Fruit fly (Drosophila melanogaster) whole organism, embryonic: ENCODE data around the gene CG8560.

Experiments used
- Adf1 ChIP-seq: fragments of 200-800 bp; sonication (Bioruptor generic); IDR thresholded peaks from 2 replicates; pipeline ENCODE4 v1.3.6; 2022; ENCODE audit warnings: missing biosample characterization, missing genetic modification characterization
- Bdp1 ChIP-seq: fragments of 200-800 bp; sonication (Bioruptor generic); optimal IDR thresholded peaks from 3 replicates; lab custom pipeline; 2016; ENCODE audit warnings: missing biosample characterization, missing genetic modification characterization
- BtbVII ChIP-seq: fragments of 200-800 bp; sonication (Bioruptor generic); optimal IDR thresholded peaks from 3 replicates; lab custom pipeline; 2017; ENCODE audit warnings: missing biosample characterization, mild to moderate bottlenecking, missing genetic modification characterization
- Bteb2 ChIP-seq: fragments of 200-800 bp; sonication (Bioruptor generic); optimal IDR thresholded peaks from 2 replicates; lab custom pipeline; 2016; ENCODE audit warnings: missing biosample characterization, missing genetic modification characterization
- CG10209 ChIP-seq: fragments of 200-800 bp; sonication (Bioruptor generic); optimal IDR thresholded peaks from 3 replicates; lab custom pipeline; 2017; ENCODE audit warnings: missing biosample characterization, mild to moderate bottlenecking, missing genetic modification characterization, missing genetic modification reagents
- CG11085 ChIP-seq: fragments of 200-800 bp; sonication (Bioruptor generic); IDR thresholded peaks from 2 replicates; pipeline ENCODE4 v1.3.6; 2022; ENCODE audit warnings: missing biosample characterization, missing genetic modification characterization
- CG14710 ChIP-seq: fragments of 200-800 bp; sonication (Bioruptor generic); optimal IDR thresholded peaks from 3 replicates; lab custom pipeline; 2019; ENCODE audit warnings: missing biosample characterization, mild to moderate bottlenecking, missing genetic modification characterization, moderate library complexity
- CG17186 ChIP-seq: fragments of 200-800 bp; sonication (Bioruptor generic); optimal IDR thresholded peaks from 3 replicates; lab custom pipeline; 2017; ENCODE audit warnings: missing biosample characterization, missing genetic modification reagents, missing genetic modification characterization
- CG17385 ChIP-seq: fragments of 200-800 bp; sonication (Bioruptor generic); optimal IDR thresholded peaks from 3 replicates; lab custom pipeline; 2018; ENCODE audit warnings: missing biosample characterization, mild to moderate bottlenecking, missing genetic modification characterization
- CG2875 ChIP-seq: fragments of 200-800 bp; sonication (Bioruptor generic); optimal IDR thresholded peaks from 2 replicates; lab custom pipeline; 2017; ENCODE audit warnings: missing biosample characterization, mild to moderate bottlenecking, missing genetic modification characterization, missing genetic modification reagents
- CG2889 ChIP-seq: fragments of 200-800 bp; sonication (Bioruptor generic); IDR thresholded peaks from 3 replicates; pipeline ENCODE4 v1.3.6; 2022; ENCODE audit warnings: missing biosample characterization, missing genetic modification characterization
- CG4328 ChIP-seq: fragments of 200-800 bp; sonication (Bioruptor generic); optimal IDR thresholded peaks from 3 replicates; lab custom pipeline; 2017; ENCODE audit warnings: missing biosample characterization, missing genetic modification reagents, missing genetic modification characterization
- CG4360 ChIP-seq: fragments of 200-800 bp; sonication (Bioruptor generic); IDR thresholded peaks from 2 replicates; pipeline ENCODE4 v1.3.6; 2022; ENCODE audit warnings: missing biosample characterization, missing genetic modification characterization
- CG6683 ChIP-seq: fragments of 200-800 bp; sonication (Bioruptor generic); optimal IDR thresholded peaks from 2 replicates; lab custom pipeline; 2017; ENCODE audit warnings: missing biosample characterization, mild to moderate bottlenecking, missing genetic modification characterization, missing genetic modification reagents
- CG6689 ChIP-seq: fragments of 200-800 bp; sonication (Bioruptor generic); IDR thresholded peaks from 2 replicates; pipeline ENCODE4 v1.3.6; 2022; ENCODE audit warnings: missing biosample characterization, missing genetic modification characterization
- CG7357 ChIP-seq: fragments of 200-800 bp; sonication (Bioruptor generic); IDR thresholded peaks from 3 replicates; pipeline ENCODE4 v1.3.6; 2022; ENCODE audit warnings: missing biosample characterization, missing genetic modification characterization
- CG7963 ChIP-seq: fragments of 200-800 bp; sonication (Bioruptor generic); IDR thresholded peaks from 3 replicates; pipeline ENCODE4 v1.3.6; 2022; ENCODE audit warnings: missing biosample characterization, missing genetic modification characterization; ENCODE audit not compliant: partially characterized antibody
- CG8290 ChIP-seq, 3 experiments: fragments of 200-800 bp; sonication (Bioruptor generic); optimal IDR thresholded peaks; 2 replicates each; lab custom pipeline; 2016 to 2019; ENCODE audit warnings: missing biosample characterization in 3 of 3, missing genetic modification characterization in 3 of 3, mild to moderate bottlenecking in 2 of 3, moderate library complexity in 1 of 3
- CG8359 ChIP-seq: fragments of 200-800 bp; sonication (Bioruptor generic); optimal IDR thresholded peaks from 2 replicates; lab custom pipeline; 2017; ENCODE audit warnings: missing biosample characterization, mild to moderate bottlenecking, missing genetic modification characterization, borderline replicate concordance
- Dip2 ChIP-seq: fragments of 200-800 bp; sonication (Bioruptor generic); IDR thresholded peaks from 2 replicates; pipeline ENCODE4 v1.3.6; 2022; ENCODE audit warnings: missing biosample characterization, missing genetic modification characterization
- Eip74EF ChIP-seq, 2 experiments: fragments of 200-800 bp in 1 of 2; fragments of >200 bp in 1 of 2; sonication (Bioruptor generic) in 1 of 2; optimal IDR thresholded peaks; 2 replicates each; lab custom pipeline; 2017 to 2019; ENCODE audit warnings: missing biosample characterization in 2 of 2, missing genetic modification characterization in 2 of 2, mild to moderate bottlenecking in 1 of 2, moderate library complexity in 1 of 2
- Ets65A ChIP-seq: fragments of 200-800 bp; sonication (Bioruptor generic); peaks from one replicate; lab custom pipeline; 2016; ENCODE audit warnings: missing biosample characterization, missing genetic modification characterization
- HLHmδ ChIP-seq: fragments of 200-800 bp; sonication (Bioruptor generic); optimal IDR thresholded peaks from 2 replicates; lab custom pipeline; 2018; ENCODE audit warnings: missing biosample characterization, mild to moderate bottlenecking, missing genetic modification characterization, moderate library complexity
- Poxn ChIP-seq: fragments of 200-800 bp; sonication (Bioruptor generic); IDR thresholded peaks from 2 replicates; pipeline ENCODE4 v1.3.6; 2022; ENCODE audit warnings: missing biosample characterization, missing genetic modification characterization
- Six4 ChIP-seq: fragments of 200-800 bp; sonication (Bioruptor generic); optimal IDR thresholded peaks from 2 replicates; lab custom pipeline; 2016; ENCODE audit warnings: missing biosample characterization, missing genetic modification characterization
- Spps ChIP-seq: fragments of 200-800 bp; sonication (Bioruptor generic); optimal IDR thresholded peaks from 2 replicates; lab custom pipeline; 2018; ENCODE audit warnings: missing biosample characterization, mild to moderate bottlenecking, missing genetic modification characterization
- Sry-δ ChIP-seq: fragments of 200-800 bp; sonication (Bioruptor generic); optimal IDR thresholded peaks from 2 replicates; lab custom pipeline; 2016; ENCODE audit warnings: missing biosample characterization, missing genetic modification characterization
- Stat92E ChIP-seq, 3 experiments: fragments of >200 bp in 2 of 3; fragments of 200-800 bp in 1 of 3; sonication (Bioruptor generic) in 1 of 3; optimal IDR thresholded peaks; 2 replicates each; lab custom pipeline; 2017 to 2019; ENCODE audit warnings: missing biosample characterization in 3 of 3, missing genetic modification characterization in 3 of 3, mild to moderate bottlenecking in 1 of 3, moderate library complexity in 1 of 3
- Xrp1 ChIP-seq: fragments of 200-800 bp; sonication (Bioruptor generic); IDR thresholded peaks from 2 replicates; pipeline ENCODE4 v1.3.6; 2022; ENCODE audit warnings: missing biosample characterization, missing genetic modification characterization
- ato ChIP-seq: fragments of 200-800 bp; sonication (Bioruptor generic); IDR thresholded peaks from 2 replicates; pipeline ENCODE4 v1.3.6; 2022; ENCODE audit warnings: missing biosample characterization, missing genetic modification characterization; ENCODE audit not compliant: partially characterized antibody
- bsh ChIP-seq, 2 experiments: fragments of 200-800 bp; sonication (Bioruptor generic); optimal IDR thresholded peaks; 2 replicates each; lab custom pipeline; 2017 to 2018; ENCODE audit warnings: mild to moderate bottlenecking in 2 of 2, missing biosample characterization in 2 of 2, missing genetic modification characterization in 2 of 2, moderate library complexity in 1 of 2
- chinmo ChIP-seq: fragments of 200-800 bp; sonication (Bioruptor generic); IDR thresholded peaks from 4 replicates; pipeline ENCODE4 v1.3.6; 2022; ENCODE audit warnings: missing biosample characterization, missing genetic modification characterization; ENCODE audit not compliant: partially characterized antibody
- exex ChIP-seq: fragments of 200-800 bp; sonication (Bioruptor generic); optimal IDR thresholded peaks from 4 replicates; lab custom pipeline; 2018; ENCODE audit warnings: missing biosample characterization, mild to moderate bottlenecking, missing genetic modification characterization, moderate library complexity
- gfzf ChIP-seq: fragments of 200-800 bp; sonication (Bioruptor generic); optimal IDR thresholded peaks from 2 replicates; lab custom pipeline; 2016; ENCODE audit warnings: missing biosample characterization, mild to moderate bottlenecking, missing genetic modification characterization, moderate library complexity
- hb ChIP-seq: fragments of 200-800 bp; sonication (Bioruptor generic); IDR thresholded peaks from 3 replicates; pipeline ENCODE4 v1.3.6; 2022; ENCODE audit warnings: missing biosample characterization, missing genetic modification characterization; ENCODE audit not compliant: partially characterized antibody
- lov ChIP-seq, 2 experiments: fragments of 200-800 bp in 1 of 2; fragments of >200 bp in 1 of 2; sonication (Bioruptor generic) in 1 of 2; IDR thresholded peaks in 1 of 2; optimal IDR thresholded peaks in 1 of 2; 2 replicates in 1 of 2; 3 replicates in 1 of 2; pipeline versions ENCODE4 v1.3.6 to Lab custom; 2017 to 2022; ENCODE audit warnings: missing biosample characterization in 1 of 2, missing genetic modification characterization in 1 of 2
- mld ChIP-seq: fragments of 200-800 bp; sonication (Bioruptor generic); IDR thresholded peaks from 3 replicates; pipeline ENCODE4 v1.3.6; 2022; ENCODE audit warnings: missing biosample characterization, missing genetic modification characterization; ENCODE audit not compliant: partially characterized antibody
- otp ChIP-seq: fragments of 200-800 bp; sonication (Bioruptor generic); IDR thresholded peaks from 3 replicates; pipeline ENCODE4, ENCODE4 v1.3.6; 2022; ENCODE audit warnings: missing biosample characterization, missing genetic modification characterization
- prd ChIP-seq, 3 experiments: fragments of >200 bp in 2 of 3; fragments of 200-800 bp in 1 of 3; sonication (Bioruptor generic) in 1 of 3; optimal IDR thresholded peaks in 2 of 3; IDR thresholded peaks in 1 of 3; 2 replicates in 2 of 3; 3 replicates in 1 of 3; pipeline versions ENCODE4 v1.3.6 to Lab custom; 2017 to 2022; ENCODE audit warnings: missing biosample characterization in 1 of 3, missing genetic modification characterization in 1 of 3
- salm ChIP-seq: fragments of 200-800 bp; sonication (Bioruptor generic); optimal IDR thresholded peaks from 2 replicates; lab custom pipeline; 2018; ENCODE audit warnings: missing biosample characterization, mild to moderate bottlenecking, missing genetic modification characterization
- sens-2 ChIP-seq: fragments of 200-800 bp; sonication (Bioruptor generic); IDR thresholded peaks from 2 replicates; pipeline ENCODE4 v1.3.6; 2022; ENCODE audit warnings: missing biosample characterization, missing genetic modification characterization
- sim ChIP-seq: fragments of 200-800 bp; sonication (Bioruptor generic); IDR thresholded peaks from 2 replicates; pipeline ENCODE4 v1.3.6; 2022; ENCODE audit warnings: missing biosample characterization, missing genetic modification characterization

CG8560 gene

DNA sequence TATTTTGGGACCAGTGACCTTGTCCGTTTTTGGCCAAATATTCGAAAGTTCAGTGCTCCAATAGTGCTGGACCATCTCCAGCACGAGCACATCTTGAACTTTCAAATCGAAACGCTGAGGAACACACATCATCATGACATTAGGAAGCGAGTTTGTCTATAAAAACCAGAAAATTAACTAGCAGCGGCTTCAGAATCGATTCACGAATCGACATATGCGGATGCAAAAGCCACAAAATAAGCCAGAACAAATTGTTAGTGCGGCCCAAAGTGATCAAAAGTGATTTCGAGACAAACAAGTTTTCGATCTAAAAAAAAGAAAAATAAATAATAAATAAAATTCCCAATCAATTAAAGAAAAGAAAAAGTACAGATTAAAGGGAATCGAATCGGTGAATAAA is 13.5 kb downstream of the CG8560 start, which contains the start of gene CG8563:
TSS of gene CG8563 (plus strand) at position 301 of the 400 bp plus-strand sequence.
- TF ChIP-seq Sry-δ (GFP tag; lab: Kevin White, UChicago), result no peak
- TF ChIP-seq CG6683, result no peak
- no peak for TF ChIP-seq CG8290 (GFP tag; optimal IDR thresholded peaks at IDR 0.05; lab: Kevin White, UChicago)
- no peak for TF ChIP-seq CG8290 (tag; optimal IDR thresholded peaks at IDR 0.05; lab: Kevin White, UChicago)
- no peak for TF ChIP-seq Spps (tag; lab: Kevin White, UChicago)
- no peak for TF ChIP-seq Adf1 (GFP tag; lab: Robert Waterston, UW)
- no peak for TF ChIP-seq Six4 (GFP tag; lab: Kevin White, UChicago)
- no peak for TF ChIP-seq CG10209 (GFP tag; lab: Kevin White, UChicago)
- no peak for TF ChIP-seq sim (GFP tag; lab: Robert Waterston, UW)
- no peak for TF ChIP-seq HLHmδ (GFP tag; lab: Kevin White, UChicago)
- no peak for TF ChIP-seq CG7357 (GFP tag; lab: Robert Waterston, UW)
- no peak for TF ChIP-seq salm (tag; lab: Kevin White, UChicago)
- TF ChIP-seq CG17186 (GFP tag; lab: Kevin White, UChicago), result no peak
- no peak for TF ChIP-seq CG8359 (GFP tag; lab: Kevin White, UChicago)
- no peak for TF ChIP-seq prd (optimal IDR thresholded peaks at IDR 0.05; lab: Kevin White, UChicago)
- no peak for TF ChIP-seq prd (GFP tag; IDR thresholded peaks at IDR 0.05; lab: Robert Waterston, UW)
- TF ChIP-seq CG4360, result no peak
- TF ChIP-seq, all 482 proteins: peak for 0

- TF ChIP-seq chinmo (GFP tag; lab: Robert Waterston, UW) (0 out of 4 replicates have a peak, but pooled peaks have one; percentile 51), CG2889 (GFP tag; lab: Robert Waterston, UW) (no peak), Eip74EF (GFP tag; optimal IDR thresholded peaks at IDR 0.05; lab: Kevin White, UChicago) (peak in 1 of 2 experiments; percentile 68), sens-2 (GFP tag; lab: Robert Waterston, UW) (no peak), CG17385 (GFP tag; lab: Kevin White, UChicago) (no peak), CG2875 (GFP tag; lab: Kevin White, UChicago) (no peak), Bteb2 (GFP tag; lab: Kevin White, UChicago) (no peak)
Measured at dm6 chr3L:7390004-7390403, 14.0 kb downstream of the CG8560 start.

- TF ChIP-seq Ets65A (GFP tag; lab: Kevin White, UChicago) (peak; percentile 13), lov (optimal IDR thresholded peaks at IDR 0.05; lab: Kevin White, UChicago) (no peak), lov (GFP tag; IDR thresholded peaks at IDR 0.05; lab: Robert Waterston, UW) (0 out of 3 replicates have a peak, but pooled peaks have one; percentile 37), bsh (GFP tag; optimal IDR thresholded peaks at IDR 0.05; lab: Kevin White, UChicago) (no peak)
Measured at dm6 chr3L:7387814-7388213, 16.2 kb downstream of the CG8560 start, which contains the start of gene CG8564. TSS of gene CG8564 (minus strand) at chr3L:7387914.

DNA sequence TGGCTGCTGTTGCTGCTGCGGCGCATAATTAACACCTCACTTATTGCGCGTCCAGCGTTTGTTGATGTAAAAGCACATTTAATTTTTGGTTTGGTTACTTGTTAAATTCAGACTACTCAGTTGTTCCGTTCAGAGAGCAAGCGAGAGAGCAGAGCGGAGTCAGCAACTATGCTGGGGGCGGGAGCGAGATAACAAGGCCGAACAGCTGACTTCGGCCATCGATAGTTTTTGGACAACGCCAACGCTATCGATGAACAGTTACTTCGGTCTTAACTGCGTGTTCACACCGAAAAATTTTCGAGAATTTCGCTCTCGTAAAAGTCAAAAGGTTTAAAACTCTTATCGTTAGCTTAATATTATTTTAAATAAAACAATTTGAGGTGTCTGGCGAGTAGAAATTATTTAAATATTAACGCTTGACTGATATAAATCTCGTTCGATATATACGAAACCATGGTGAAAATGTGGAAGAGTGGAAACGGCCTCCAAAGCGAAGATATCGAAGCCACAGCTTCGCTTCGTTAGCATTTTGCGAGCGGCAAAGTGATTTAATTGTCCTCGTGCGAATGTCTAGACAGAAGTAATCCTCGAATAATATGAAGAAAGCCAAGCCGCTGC is 22.5 kb downstream of the CG8560 start, which contains the start of the genes SMSr and smid:
TSS of gene SMSr (minus strand) at position 116 of the 618 bp plus-strand sequence.
TSS of gene smid (plus strand) at position 256 of the 618 bp plus-strand sequence.
- TF ChIP-seq ato (GFP tag; lab: Robert Waterston, UW) (peak; percentile 65), Stat92E (GFP tag; optimal IDR thresholded peaks at IDR 0.05; lab: Kevin White, UChicago) (peak in 1 of 3 experiments; percentile 70), otp (no peak), BtbVII (peak; percentile 36), Dip2 (GFP tag; lab: Robert Waterston, UW) (no peak), exex (tag; lab: Kevin White, UChicago) (no peak), CG7963 (GFP tag; lab: Robert Waterston, UW) (peak; percentile 62; the same call in 2 of the 3 replicates), CG14710 (tag; lab: Kevin White, UChicago) (peak; percentile 85), CG4328 (GFP tag; lab: Kevin White, UChicago) (no peak), hb (peak; percentile 84), CG11085 (peak; percentile 58), Bdp1 (GFP tag; lab: Kevin White, UChicago) (peak; percentile 57), mld (GFP tag; lab: Robert Waterston, UW) (peak; percentile 80), CG6683 (no peak), gfzf (GFP tag; lab: Kevin White, UChicago) (peak; percentile 12), CG6689 (GFP tag; lab: Robert Waterston, UW) (peak; percentile 62; the same call in 1 of the 2 replicates), Poxn (GFP tag; lab: Robert Waterston, UW) (no peak), Xrp1 (GFP tag; lab: Robert Waterston, UW) (peak; percentile 65)
